In the genomic region with DNA sequence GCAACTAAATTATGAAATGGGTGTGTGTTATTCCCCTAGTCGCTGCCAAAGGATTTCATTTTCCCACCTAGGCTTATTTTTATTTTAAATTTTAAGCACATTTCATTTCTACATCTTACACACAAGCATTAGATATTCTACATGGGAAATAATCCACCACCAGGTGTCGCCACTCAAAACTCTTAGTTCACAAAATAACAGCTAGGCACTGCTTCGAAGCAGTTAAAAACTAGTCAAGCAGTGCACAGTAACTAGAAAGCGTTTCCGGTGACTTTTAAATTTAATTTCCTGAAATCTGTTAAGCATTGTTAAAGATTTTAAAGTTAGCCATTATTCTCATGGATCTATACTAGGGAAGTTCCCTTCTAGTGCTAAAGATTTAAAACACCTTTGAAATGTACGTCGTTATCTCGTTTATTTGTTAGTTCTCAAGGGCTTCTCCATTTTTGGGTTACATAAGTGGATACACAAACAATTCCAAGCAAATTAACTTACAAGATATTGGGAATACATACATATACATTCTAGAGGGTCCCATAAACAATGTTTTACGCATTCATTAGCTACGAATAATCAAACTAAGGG, we compare ENCODE assay signal across 6 fruit fly cellular contexts.
TF ChIP-seq lines count a peak whose summit lies in the region.

No protein-coding gene starts in this region.

- peak; percentile 94 to 97 for TF ChIP-seq CTCF in S2 (optimal IDR thresholded peaks at IDR 0.05; lab: Kevin White, UChicago)
- TF ChIP-seq CTCF in whole organism, embryonic (GFP tag; optimal IDR thresholded peaks at IDR 0.05; lab: Kevin White, UChicago) = peak; percentile 89

TF ChIP-seq in whole organism, adult, 20 proteins besides CTCF, POLR2A, EP300 and RAD21:
- TF ChIP-seq cic (GFP tag; optimal IDR thresholded peaks at IDR 0.05; lab: Kevin White, UChicago) = no peak
- TF ChIP-seq kay (GFP tag; lab: Kevin White, UChicago; ENCODE audit: borderline replicate concordance) = no peak
- TF ChIP-seq Mnt (GFP tag; optimal IDR thresholded peaks at IDR 0.05; lab: Kevin White, UChicago) = peak; percentile 45
- no peak for TF ChIP-seq CG12768 (GFP tag; optimal IDR thresholded peaks at IDR 0.05; lab: Kevin White, UChicago)
- TF ChIP-seq toe (GFP tag; optimal IDR thresholded peaks at IDR 0.05; lab: Kevin White, UChicago) = no peak
- TF ChIP-seq CG5204 (GFP tag; optimal IDR thresholded peaks at IDR 0.05; lab: Kevin White, UChicago) = peak; percentile 51
- TF ChIP-seq ovo (GFP tag; optimal IDR thresholded peaks at IDR 0.05; lab: Kevin White, UChicago) = peak; percentile 54
- peak; percentile 45 for TF ChIP-seq Crg-1 (GFP tag; optimal IDR thresholded peaks at IDR 0.05; lab: Kevin White, UChicago)
- no peak for TF ChIP-seq CG33017 (tag; optimal IDR thresholded peaks at IDR 0.05; lab: Kevin White, UChicago)
- TF ChIP-seq CG7101 (tag; optimal IDR thresholded peaks at IDR 0.05; lab: Kevin White, UChicago) = peak; percentile 45
- TF ChIP-seq CG7045 (GFP tag; optimal IDR thresholded peaks at IDR 0.05; lab: Kevin White, UChicago) = no peak
- TF ChIP-seq CG1620 (GFP tag; optimal IDR thresholded peaks at IDR 0.05; lab: Kevin White, UChicago) = no peak
- TF ChIP-seq bab1 (GFP tag; optimal IDR thresholded peaks at IDR 0.05; lab: Kevin White, UChicago) = no peak
- no peak for TF ChIP-seq CG14711 (tag; optimal IDR thresholded peaks at IDR 0.05; lab: Kevin White, UChicago)

TF ChIP-seq in whole organism, embryonic, 481 proteins besides CTCF, POLR2A, EP300 and RAD21 (continues in another document):
- TF ChIP-seq CG4617 (GFP tag; optimal IDR thresholded peaks at IDR 0.05; lab: Kevin White, UChicago; ENCODE audit: borderline replicate concordance) (peak; percentile 86), dan (GFP tag; IDR thresholded peaks at IDR 0.05; lab: Robert Waterston, UW) (peak; percentile 8; the same call in 1 of the 2 replicates), sug (tag; optimal IDR thresholded peaks at IDR 0.05; lab: Kevin White, UChicago) (no peak), gsb-n (tag; optimal IDR thresholded peaks at IDR 0.05; lab: Kevin White, UChicago) (no peak), dm (GFP tag; optimal IDR thresholded peaks at IDR 0.05; lab: Kevin White, UChicago) (peak; percentile 61), fd64A (GFP tag; optimal IDR thresholded peaks at IDR 0.05; lab: Kevin White, UChicago) (no peak), Eip74EF (GFP tag; optimal IDR thresholded peaks at IDR 0.05; lab: Kevin White, UChicago) (no peak), Doc2 (GFP tag; IDR thresholded peaks at IDR 0.05; lab: Robert Waterston, UW) (peak; percentile 58; the same call in 1 of the 2 replicates), ham (GFP tag; IDR thresholded peaks at IDR 0.05; lab: Robert Waterston, UW) (peak; percentile 75; the same call in 1 of the 2 replicates), CG16815 (GFP tag; optimal IDR thresholded peaks at IDR 0.05; lab: Kevin White, UChicago) (peak; percentile 54), CG12071 (GFP tag; optimal IDR thresholded peaks at IDR 0.05; lab: Kevin White, UChicago) (no peak), CG10543 (GFP tag; optimal IDR thresholded peaks at IDR 0.05; lab: Kevin White, UChicago) (peak; percentile 63), pan (optimal IDR thresholded peaks at IDR 0.05; lab: Kevin White, UChicago) (no peak), pan (GFP tag; optimal IDR thresholded peaks at IDR 0.05 in 1 of 2, IDR thresholded peaks at IDR 0.05 in 1 of 2) (peak in 1 of 2 experiments; percentile 80), cwo (GFP tag; optimal IDR thresholded peaks at IDR 0.05; lab: Kevin White, UChicago) (no peak), CG17568 (GFP tag; optimal IDR thresholded peaks at IDR 0.05; lab: Kevin White, UChicago) (peak; percentile 78), Oaz (GFP tag; IDR thresholded peaks at IDR 0.05; lab: Robert Waterston, UW) (peak; percentile 79)

TF ChIP-seq in whole organism, prepupa, 60 proteins besides CTCF, POLR2A, EP300 and RAD21 (continues in another document):
- TF ChIP-seq CG32006 (GFP tag; optimal IDR thresholded peaks at IDR 0.05; lab: Kevin White, UChicago) = no peak
- TF ChIP-seq CG11294 (GFP tag; IDR thresholded peaks at IDR 0.05; lab: Robert Waterston, UW) = no peak
- TF ChIP-seq CG10631 (GFP tag; optimal IDR thresholded peaks at IDR 0.05; lab: Kevin White, UChicago) = peak; percentile 24
- no peak for TF ChIP-seq CG4318 (GFP tag; optimal IDR thresholded peaks at IDR 0.05; lab: Kevin White, UChicago)
- TF ChIP-seq CG8119 (GFP tag; IDR thresholded peaks at IDR 0.05; lab: Robert Waterston, UW) = no peak
- no peak for TF ChIP-seq CG3032 (tag; optimal IDR thresholded peaks at IDR 0.05; lab: Kevin White, UChicago)
- peak in 1 of 2 experiments; percentile 33 for TF ChIP-seq salr (GFP tag; optimal IDR thresholded peaks at IDR 0.05; lab: Kevin White, UChicago)
- no peak for TF ChIP-seq CG8632 (GFP tag; optimal IDR thresholded peaks at IDR 0.05; lab: Kevin White, UChicago)
- no peak for TF ChIP-seq Eip93F (GFP tag; optimal IDR thresholded peaks at IDR 0.05; lab: Kevin White, UChicago)
- TF ChIP-seq vri (GFP tag; optimal IDR thresholded peaks at IDR 0.05; lab: Kevin White, UChicago) = no peak
- peak; percentile 65; the same call in 2 of the 3 replicates for TF ChIP-seq eg (GFP tag; IDR thresholded peaks at IDR 0.05; lab: Robert Waterston, UW)
- TF ChIP-seq Sox15 (GFP tag; optimal IDR thresholded peaks at IDR 0.05; lab: Kevin White, UChicago) = peak; percentile 11
- TF ChIP-seq Eip75B (GFP tag; optimal IDR thresholded peaks at IDR 0.05; lab: Kevin White, UChicago) = peak; percentile 53
- no peak for TF ChIP-seq fkh (GFP tag; optimal IDR thresholded peaks at IDR 0.05; lab: Kevin White, UChicago)
- no peak for TF ChIP-seq CG11902 (GFP tag; optimal IDR thresholded peaks at IDR 0.05; lab: Kevin White, UChicago)
- TF ChIP-seq dac (GFP tag; optimal IDR thresholded peaks at IDR 0.05; lab: Kevin White, UChicago) = no peak
- no peak for TF ChIP-seq dsx (GFP tag; optimal IDR thresholded peaks at IDR 0.05; lab: Kevin White, UChicago; ENCODE audit: poor library complexity, severe bottlenecking)
- TF ChIP-seq acj6 (GFP tag; optimal IDR thresholded peaks at IDR 0.05; lab: Kevin White, UChicago) = no peak

TF ChIP-seq in whole organism, pupa, 21 proteins besides CTCF, POLR2A, EP300 and RAD21:
- TF ChIP-seq CG34367 (tag; optimal IDR thresholded peaks at IDR 0.05; lab: Kevin White, UChicago) = no peak
- no peak for TF ChIP-seq CG13204 (GFP tag; optimal IDR thresholded peaks at IDR 0.05; lab: Kevin White, UChicago)
- TF ChIP-seq CG12605 (GFP tag; IDR thresholded peaks at IDR 0.05; lab: Robert Waterston, UW) = no peak
- no peak for TF ChIP-seq EcR (GFP tag; optimal IDR thresholded peaks at IDR 0.05; lab: Kevin White, UChicago)
- TF ChIP-seq CG15710 (tag; optimal IDR thresholded peaks at IDR 0.05; lab: Kevin White, UChicago) = no peak
- peak; percentile 6; the same call in 1 of the 2 replicates for TF ChIP-seq Ets98B (GFP tag; IDR thresholded peaks at IDR 0.05; lab: Robert Waterston, UW)
- peak; percentile 50; the same call in 1 of the 2 replicates for TF ChIP-seq rn (GFP tag; IDR thresholded peaks at IDR 0.05; lab: Robert Waterston, UW)
- TF ChIP-seq Snoo (tag; optimal IDR thresholded peaks at IDR 0.05; lab: Kevin White, UChicago) = no peak
- peak; percentile 82; the same call in 1 of the 3 replicates for TF ChIP-seq CG4496 (GFP tag; IDR thresholded peaks at IDR 0.05; lab: Robert Waterston, UW)

TF ChIP-seq in whole organism, wandering third instar larva, 38 proteins besides CTCF, POLR2A, EP300 and RAD21:
- TF ChIP-seq sv (GFP tag; optimal IDR thresholded peaks at IDR 0.05; lab: Kevin White, UChicago) (peak; percentile 56), dmrt93B (GFP tag; optimal IDR thresholded peaks at IDR 0.05; lab: Kevin White, UChicago) (no peak), ey (GFP tag; optimal IDR thresholded peaks at IDR 0.05; lab: Kevin White, UChicago) (peak; percentile 5), foxo (GFP tag; optimal IDR thresholded peaks at IDR 0.05; lab: Kevin White, UChicago) (peak in 1 of 2 experiments; percentile 16), fru (GFP tag; optimal IDR thresholded peaks at IDR 0.05; lab: Kevin White, UChicago) (peak; percentile 49), pan (optimal IDR thresholded peaks at IDR 0.05; lab: Kevin White, UChicago) (no peak)
